Fruit fly (Drosophila melanogaster): Measurements from ENCODE around the gene TTLL3B.

TTLL3B gene

DNA sequence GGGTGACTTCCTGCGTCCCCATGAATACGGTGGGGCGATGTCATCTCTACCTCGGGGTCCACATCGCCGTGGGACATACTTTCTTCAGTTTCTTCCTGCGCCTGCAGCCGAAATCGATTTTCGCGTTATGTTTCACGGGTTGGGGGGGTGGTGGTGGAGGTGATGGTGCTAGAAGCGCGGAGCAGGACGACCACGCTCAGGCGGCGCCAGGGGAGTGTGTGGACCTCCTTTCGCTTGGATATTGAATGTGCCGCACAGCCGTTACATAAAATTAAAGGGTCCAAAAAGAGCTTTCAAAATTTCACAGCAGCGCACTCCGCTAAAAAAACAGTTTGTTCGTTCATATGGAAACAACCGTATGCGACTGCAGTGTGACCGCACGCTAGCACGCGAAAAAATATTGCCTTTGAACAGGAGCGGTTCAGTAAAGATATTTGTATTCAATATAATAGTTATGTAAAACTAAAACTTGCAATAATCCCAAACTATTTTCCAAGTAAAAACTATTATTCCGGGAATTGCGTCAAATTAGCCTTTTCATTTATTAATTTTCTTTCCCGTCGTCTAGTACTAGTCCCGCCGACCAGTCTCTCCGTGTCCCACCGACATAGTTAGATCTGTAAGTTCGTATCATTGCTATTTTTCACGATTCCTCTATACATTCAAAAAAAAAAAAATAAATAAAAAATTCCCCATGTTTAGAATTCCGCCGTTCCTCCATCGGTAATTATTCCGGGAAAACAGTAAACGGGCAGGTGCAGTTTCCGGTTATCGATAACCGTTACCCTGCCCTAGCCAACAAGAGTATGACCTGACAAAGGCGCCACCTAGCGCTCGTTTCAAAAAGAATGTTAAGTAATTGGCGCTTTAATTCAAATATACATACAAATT lies 48.4 kb upstream of the TTLL3B start, which contains the start of gene Nhe3 (continued):
- no peak for TF ChIP-seq p53 (GFP tag; optimal IDR thresholded peaks at IDR 0.05)
- no peak; the same call in 2 of the 3 replicates for TF ChIP-seq vnd (GFP tag; IDR thresholded peaks at IDR 0.05; ENCODE audit: partially characterized antibody)
- peak in 1 of 3 experiments; percentile 84 for TF ChIP-seq Stat92E (GFP tag; optimal IDR thresholded peaks at IDR 0.05)
- peak in 1 of 2 experiments; percentile 29 for TF ChIP-seq insv (GFP tag; optimal IDR thresholded peaks at IDR 0.05)
- peak; percentile 36 for TF ChIP-seq CG14965 (GFP tag; optimal IDR thresholded peaks at IDR 0.05; ENCODE audit: borderline replicate concordance)
- TF ChIP-seq Sin3A (optimal IDR thresholded peaks at IDR 0.05): peak; percentile 67
- TF ChIP-seq CG10565 (GFP tag; optimal IDR thresholded peaks at IDR 0.05): peak; percentile 25
- no peak for TF ChIP-seq yki (optimal IDR thresholded peaks at IDR 0.05)
- peak; percentile 98 for TF ChIP-seq E2f2 (GFP tag; IDR thresholded peaks at IDR 0.05)
- no peak for TF ChIP-seq D19A (tag; optimal IDR thresholded peaks at IDR 0.05)
- TF ChIP-seq CG3281 (GFP tag; optimal IDR thresholded peaks at IDR 0.05): peak; percentile 74
- peak; percentile 82 for TF ChIP-seq CG2712 (tag; optimal IDR thresholded peaks at IDR 0.05)
- peak; percentile 51; the same call in 1 of the 2 replicates for TF ChIP-seq inv (GFP tag; IDR thresholded peaks at IDR 0.05; ENCODE audit: partially characterized antibody)
- TF ChIP-seq Spps (tag; optimal IDR thresholded peaks at IDR 0.05): peak; percentile 61
- peak; percentile 74 for TF ChIP-seq otp (GFP tag; IDR thresholded peaks at IDR 0.05)
- no peak for TF ChIP-seq CG2129 (GFP tag; IDR thresholded peaks at IDR 0.05; ENCODE audit: partially characterized antibody)
- peak; percentile 75 for TF ChIP-seq MESR4 (GFP tag; optimal IDR thresholded peaks at IDR 0.05)
- 0 out of 2 replicates have a peak, but pooled peaks have one; percentile 38 for TF ChIP-seq ato (GFP tag; IDR thresholded peaks at IDR 0.05; ENCODE audit: partially characterized antibody)
- TF ChIP-seq YL-1 (GFP tag; optimal IDR thresholded peaks at IDR 0.05): peak; percentile 83
- peak; percentile 81 for TF ChIP-seq CG4424 (GFP tag; optimal IDR thresholded peaks at IDR 0.05)
- 0 out of 2 replicates have a peak, but pooled peaks have one; percentile 19 for TF ChIP-seq dan (GFP tag; IDR thresholded peaks at IDR 0.05)
- no peak for TF ChIP-seq Dfd (GFP tag; optimal IDR thresholded peaks at IDR 0.05)
- TF ChIP-seq tgo (GFP tag; IDR thresholded peaks at IDR 0.05): peak; percentile 82
- peak; percentile 74 for TF ChIP-seq gfzf (GFP tag; optimal IDR thresholded peaks at IDR 0.05)
- peak; percentile 63 for TF ChIP-seq Usf (GFP tag; optimal IDR thresholded peaks at IDR 0.05)
- TF ChIP-seq seq (GFP tag; IDR thresholded peaks at IDR 0.05): peak; percentile 36; the same call in 1 of the 2 replicates
- peak; percentile 83 for TF ChIP-seq ci (GFP tag; IDR thresholded peaks at IDR 0.05)
- peak; percentile 87 for TF ChIP-seq pho (GFP tag; optimal IDR thresholded peaks at IDR 0.05)
- TF ChIP-seq Dip3 (GFP tag; optimal IDR thresholded peaks at IDR 0.05): peak; percentile 88
- peak; percentile 75 for TF ChIP-seq NfI (GFP tag; optimal IDR thresholded peaks at IDR 0.05)
- peak; percentile 78 for TF ChIP-seq grau (tag; optimal IDR thresholded peaks at IDR 0.05)
- TF ChIP-seq schlank (tag; optimal IDR thresholded peaks at IDR 0.05): peak; percentile 43
- peak; percentile 55 for TF ChIP-seq CG5953 (GFP tag; IDR thresholded peaks at IDR 0.05)
- TF ChIP-seq Dek (tag; optimal IDR thresholded peaks at IDR 0.05): peak; percentile 75
- no peak for TF ChIP-seq eve (GFP tag; optimal IDR thresholded peaks at IDR 0.05)
- peak; percentile 37 for TF ChIP-seq her (GFP tag; optimal IDR thresholded peaks at IDR 0.05)
- TF ChIP-seq CG30403 (GFP tag; optimal IDR thresholded peaks at IDR 0.05): peak; percentile 92
- TF ChIP-seq Dip2 (GFP tag; IDR thresholded peaks at IDR 0.05): peak; percentile 95
- TF ChIP-seq corto (GFP tag; optimal IDR thresholded peaks at IDR 0.05): no peak
- peak; percentile 70 for TF ChIP-seq CG17568 (GFP tag; optimal IDR thresholded peaks at IDR 0.05)
- TF ChIP-seq Scr (GFP tag; IDR thresholded peaks at IDR 0.05; ENCODE audit: partially characterized antibody): peak; percentile 53
- peak; percentile 32 to 82 for TF ChIP-seq Hr51 (GFP tag; optimal IDR thresholded peaks at IDR 0.05)
- TF ChIP-seq gem (tag; optimal IDR thresholded peaks at IDR 0.05): peak; percentile 87
- peak; percentile 67 for TF ChIP-seq Nf-YC (tag; optimal IDR thresholded peaks at IDR 0.05)
- peak; percentile 80 for TF ChIP-seq unpg (GFP tag; optimal IDR thresholded peaks at IDR 0.05)
- TF ChIP-seq jumu (GFP tag; optimal IDR thresholded peaks at IDR 0.05): peak; percentile 80
- peak; percentile 84 for TF ChIP-seq CG14014 (GFP tag; IDR thresholded peaks at IDR 0.05)
- no peak for TF ChIP-seq kah (GFP tag; optimal IDR thresholded peaks at IDR 0.05)
